Worm (Caenorhabditis elegans) whole organism, L4/young adult: ENCODE measurements around the gene afmd-1.

Source experiments
- W03F9.2 ChIP-seq: fragments of 150-350 bp; optimal IDR thresholded peaks from 2 replicates; lab custom pipeline; 2014; ENCODE audit warnings: missing biosample characterization, missing genetic modification characterization
- dao-5 ChIP-seq: sonication (generic microtip); optimal IDR thresholded peaks from 2 replicates; lab custom pipeline; 2016; ENCODE audit warnings: missing genotype, missing genetic modification characterization, moderate library complexity, missing compliant biosample characterization
- him-1 ChIP-seq: sonication (generic microtip); optimal IDR thresholded peaks from 2 replicates; lab custom pipeline; 2016; ENCODE audit warnings: missing genotype, missing genetic modification reagents, missing genetic modification characterization, missing compliant biosample characterization

ce11 chrIV:7235382-7235917 lies 8.6 kb upstream of the afmd-1 start:
- TF ChIP-seq W03F9.2 (tag; lab: Kevin White, UChicago) (no peak), him-1 (no peak), dao-5 (tag; lab: Kevin White, UChicago) (no peak)
